Fruit fly (Drosophila melanogaster): ENCODE data around the gene CG17560.

DNA sequence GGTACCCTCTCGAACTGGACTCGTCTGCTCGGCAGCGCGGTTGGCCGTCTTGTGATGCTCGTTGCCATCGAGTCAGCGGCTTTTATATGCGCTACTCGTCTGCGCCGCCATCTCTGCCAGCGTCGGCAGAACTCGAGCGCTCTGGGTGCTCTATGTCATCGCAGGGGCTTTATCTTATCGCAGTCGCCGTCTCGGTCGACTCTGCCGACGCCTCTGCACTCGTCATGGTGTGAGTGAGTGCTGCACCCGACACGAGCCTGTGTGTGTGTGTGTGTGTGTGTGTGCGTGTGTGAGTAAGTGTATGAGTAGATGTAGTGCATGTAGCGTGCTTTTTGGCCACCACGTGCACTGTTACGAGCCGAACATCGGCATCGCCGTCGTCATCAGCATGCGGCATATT lies 34.1 kb upstream of the CG17560 start, which contains the start of gene Scp2:
- no peak for TF ChIP-seq CG11617 (GFP tag; optimal IDR thresholded peaks at IDR 0.05)
- TF ChIP-seq bab1 (GFP tag; optimal IDR thresholded peaks at IDR 0.05) = no peak
- no peak for TF ChIP-seq CG5204 (GFP tag; optimal IDR thresholded peaks at IDR 0.05)
- TF ChIP-seq toe (GFP tag; optimal IDR thresholded peaks at IDR 0.05) = no peak
- no peak for TF ChIP-seq Clk (GFP tag; optimal IDR thresholded peaks at IDR 0.05)
- TF ChIP-seq CG7101 (tag; optimal IDR thresholded peaks at IDR 0.05) = no peak
- TF ChIP-seq cnc (optimal IDR thresholded peaks at IDR 0.05) = no peak
